Fruit fly (Drosophila melanogaster) whole organism, prepupa: ENCODE measurements around the gene Fit2.
A peak's percentile ranks its signal among the peaks of the same experiment; 100 is the strongest.

Source experiments
- CG11902 ChIP-seq: fragments of 200-800 bp; sonication (Bioruptor generic); optimal IDR thresholded peaks from 3 replicates; lab custom pipeline; 2016; ENCODE audit warnings: missing biosample characterization, missing genetic modification characterization
- CG31627 ChIP-seq: fragments of 200-800 bp; sonication (Bioruptor generic); optimal IDR thresholded peaks from 3 replicates; lab custom pipeline; 2016; ENCODE audit warnings: missing biosample characterization, missing genetic modification characterization
- CG3919 ChIP-seq: fragments of 200-800 bp; sonication (Bioruptor generic); optimal IDR thresholded peaks from 3 replicates; lab custom pipeline; 2016; ENCODE audit warnings: missing biosample characterization, missing genetic modification characterization
- Eip75B ChIP-seq: fragments of 200-800 bp; sonication (Bioruptor generic); optimal IDR thresholded peaks from 3 replicates; lab custom pipeline; 2016; ENCODE audit warnings: missing biosample characterization, missing genetic modification characterization
- Sox14 ChIP-seq: fragments of 200-800 bp; sonication (Bioruptor generic); optimal IDR thresholded peaks from 3 replicates; lab custom pipeline; 2016; ENCODE audit warnings: missing biosample characterization, missing genetic modification characterization
- dsx ChIP-seq: fragments of 200-800 bp; optimal IDR thresholded peaks from 3 replicates; lab custom pipeline; 2019; ENCODE audit warnings: missing biosample characterization, mild to moderate bottlenecking, missing genetic modification characterization, moderate library complexity; ENCODE audit not compliant: poor library complexity, severe bottlenecking
- fd85E ChIP-seq: fragments of 200-800 bp; sonication (Bioruptor generic); optimal IDR thresholded peaks from 3 replicates; lab custom pipeline; 2016; ENCODE audit warnings: missing biosample characterization, missing genetic modification characterization
- net ChIP-seq: fragments of 200-800 bp; sonication (Bioruptor generic); optimal IDR thresholded peaks from 3 replicates; lab custom pipeline; 2016; ENCODE audit warnings: missing biosample characterization, missing genetic modification characterization
- vri ChIP-seq: fragments of 200-800 bp; sonication (Bioruptor generic); optimal IDR thresholded peaks from 3 replicates; lab custom pipeline; 2016; ENCODE audit warnings: missing biosample characterization, mild to moderate bottlenecking, missing genetic modification characterization

DNA sequence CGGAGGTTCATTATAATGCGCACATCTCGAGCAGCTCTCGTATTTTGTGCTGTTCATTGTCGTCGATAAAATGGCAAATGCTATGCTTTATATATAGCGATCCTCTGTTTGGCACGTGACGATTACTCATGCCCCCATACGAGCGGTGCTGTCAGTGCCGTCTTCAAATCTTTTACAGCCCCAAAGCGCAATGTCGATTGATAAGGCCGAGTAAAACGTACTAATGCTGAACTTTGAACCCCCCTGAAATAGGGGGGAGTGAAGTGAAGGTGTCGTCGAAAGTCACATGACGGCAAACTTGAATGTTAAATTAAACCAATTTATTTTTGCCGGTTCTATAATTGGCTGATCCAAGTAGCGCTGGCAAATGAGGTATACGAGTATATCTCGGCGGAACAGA is 23.8 kb upstream of the Fit2 start:
- TF ChIP-seq CG3919 (GFP tag; lab: Kevin White, UChicago) (no peak), vri (GFP tag; lab: Kevin White, UChicago) (peak; percentile 34), fd85E (GFP tag; lab: Kevin White, UChicago) (no peak), Eip75B (GFP tag; lab: Kevin White, UChicago) (no peak), CG31627 (GFP tag; lab: Kevin White, UChicago) (no peak), CG11902 (GFP tag; lab: Kevin White, UChicago) (no peak), dsx (GFP tag; lab: Kevin White, UChicago) (no peak), Sox14 (GFP tag; lab: Kevin White, UChicago) (no peak), net (GFP tag; lab: Kevin White, UChicago) (no peak)
